Worm (Caenorhabditis elegans): ENCODE data around the gene F09E5.11.

Gene F09E5.11

DNA sequence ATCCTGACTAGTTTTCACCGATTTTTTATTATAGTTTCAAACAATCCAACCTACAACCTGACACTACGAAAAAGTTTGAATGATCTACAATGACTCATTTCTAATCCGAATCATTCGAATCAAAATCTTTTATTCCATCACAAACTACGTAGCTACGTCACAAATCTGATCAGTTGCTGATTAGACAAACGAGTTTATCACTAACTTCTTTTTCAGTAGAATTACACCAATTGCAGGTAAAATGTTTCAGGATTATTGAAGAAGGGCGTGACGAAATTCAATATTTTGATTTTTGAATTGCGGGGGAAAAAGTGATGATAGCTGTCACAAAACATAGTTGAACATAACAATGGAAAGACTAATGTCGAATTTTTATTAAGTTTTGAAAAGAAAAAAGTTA lies 16.4 kb downstream of the F09E5.11 start:
- TF ChIP-seq him-1 (tag; optimal IDR thresholded peaks at IDR 0.05) (no peak), dao-5 (tag; optimal IDR thresholded peaks at IDR 0.05) (no peak), W03F9.2 (tag; optimal IDR thresholded peaks at IDR 0.05) (no peak)

- no peak for TF ChIP-seq dao-5 (tag; optimal IDR thresholded peaks at IDR 0.05)
- peak; percentile 60 for TF ChIP-seq him-1 (tag; optimal IDR thresholded peaks at IDR 0.05)
Observed at ce11 chrII:5340672-5341568, 17.1 kb downstream of the F09E5.11 start.

ce11 chrII:5339547-5339946 lies 18.4 kb downstream of the F09E5.11 start:
- TF ChIP-seq dao-5 (tag; optimal IDR thresholded peaks at IDR 0.05) (no peak), W03F9.2 (tag; optimal IDR thresholded peaks at IDR 0.05) (no peak), him-1 (tag; optimal IDR thresholded peaks at IDR 0.05) (no peak)

- TF ChIP-seq W03F9.2 (tag; optimal IDR thresholded peaks at IDR 0.05), result no peak
- no peak for TF ChIP-seq dao-5 (tag; optimal IDR thresholded peaks at IDR 0.05)
- TF ChIP-seq him-1 (tag; optimal IDR thresholded peaks at IDR 0.05), result no peak
Observed at ce11 chrII:5338301-5338700, 19.7 kb downstream of the F09E5.11 start.

ce11 chrII:5337495-5337840 lies 20.5 kb downstream of the F09E5.11 start:
- no peak for TF ChIP-seq him-1 (tag; optimal IDR thresholded peaks at IDR 0.05)
- no peak for TF ChIP-seq W03F9.2 (tag; optimal IDR thresholded peaks at IDR 0.05)
- no peak for TF ChIP-seq dao-5 (tag; optimal IDR thresholded peaks at IDR 0.05)

DNA sequence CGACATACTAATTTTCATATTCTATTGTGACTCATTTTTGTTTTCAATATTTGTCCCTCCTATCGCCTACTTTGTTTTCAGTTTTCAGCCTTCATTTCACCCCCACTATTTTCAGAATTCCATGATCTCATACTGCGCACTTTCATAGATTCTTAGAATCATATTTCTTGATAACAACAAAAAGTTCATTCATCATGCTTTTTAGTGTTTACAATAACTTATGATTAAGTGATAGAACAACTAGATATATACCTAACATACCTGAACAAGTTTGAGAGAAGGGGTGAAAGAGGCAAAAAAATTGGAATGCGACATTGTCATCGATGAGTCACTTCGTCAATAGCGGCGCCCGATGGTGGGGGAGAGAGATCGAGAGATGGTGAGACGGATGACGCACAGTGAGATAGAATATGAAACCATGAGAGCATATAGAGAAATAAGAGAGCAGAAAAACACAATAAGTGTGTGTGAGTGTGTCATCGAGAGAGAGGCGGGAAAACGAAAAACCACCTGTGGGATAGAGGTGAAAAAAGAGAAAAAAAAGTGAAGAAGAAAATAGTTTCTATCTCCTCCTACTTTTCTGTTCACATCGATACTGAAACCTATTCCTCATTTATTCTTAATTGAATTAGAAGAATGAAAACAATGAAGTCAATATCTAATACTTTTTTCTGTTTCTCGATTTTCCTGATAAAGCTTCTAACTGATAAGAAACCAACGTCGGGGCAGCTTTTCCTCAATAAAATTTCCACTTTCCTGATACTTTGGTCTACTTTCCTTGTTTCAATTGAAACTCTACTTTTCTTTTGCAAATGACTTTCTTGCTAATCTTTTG lies 21.1 kb downstream of the F09E5.11 start:
- TF ChIP-seq W03F9.2 (tag; optimal IDR thresholded peaks at IDR 0.05) (peak; percentile 12), dao-5 (tag; optimal IDR thresholded peaks at IDR 0.05) (no peak), him-1 (tag; optimal IDR thresholded peaks at IDR 0.05) (peak; percentile 40)

ce11 chrII:5336035-5336376 lies 22.0 kb downstream of the F09E5.11 start:
- TF ChIP-seq dao-5 (tag; optimal IDR thresholded peaks at IDR 0.05), result peak; percentile 2
- TF ChIP-seq him-1 (tag; optimal IDR thresholded peaks at IDR 0.05), result peak; percentile 70
- TF ChIP-seq W03F9.2 (tag; optimal IDR thresholded peaks at IDR 0.05), result no peak

- no peak for TF ChIP-seq him-1 (tag; optimal IDR thresholded peaks at IDR 0.05)
- no peak for TF ChIP-seq dao-5 (tag; optimal IDR thresholded peaks at IDR 0.05)
- TF ChIP-seq W03F9.2 (tag; optimal IDR thresholded peaks at IDR 0.05), result no peak
Observed at ce11 chrII:5335370-5336034, 22.5 kb downstream of the F09E5.11 start.

DNA sequence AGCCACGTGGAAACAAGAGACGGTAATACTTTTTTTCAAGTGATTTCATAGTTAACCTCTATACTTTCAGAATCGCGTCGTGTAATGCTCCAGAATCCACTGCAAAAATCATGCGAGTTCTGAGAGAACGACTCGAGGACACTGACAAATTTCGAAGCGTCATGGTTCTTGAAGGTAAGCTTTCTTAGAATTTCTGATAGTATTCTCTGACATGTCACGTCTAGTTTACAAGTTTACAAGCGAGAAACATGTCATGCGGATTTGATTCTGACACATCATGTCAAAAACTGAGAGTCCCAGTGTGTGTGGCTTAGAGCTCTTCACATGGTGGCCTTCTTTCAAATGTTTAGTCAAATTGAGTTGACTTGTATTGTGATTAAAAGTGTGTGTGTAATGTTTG lies 23.4 kb downstream of the F09E5.11 start:
- no peak for TF ChIP-seq him-1 (tag; optimal IDR thresholded peaks at IDR 0.05)
- TF ChIP-seq W03F9.2 (tag; optimal IDR thresholded peaks at IDR 0.05), result no peak
- TF ChIP-seq dao-5 (tag; optimal IDR thresholded peaks at IDR 0.05), result no peak

DNA sequence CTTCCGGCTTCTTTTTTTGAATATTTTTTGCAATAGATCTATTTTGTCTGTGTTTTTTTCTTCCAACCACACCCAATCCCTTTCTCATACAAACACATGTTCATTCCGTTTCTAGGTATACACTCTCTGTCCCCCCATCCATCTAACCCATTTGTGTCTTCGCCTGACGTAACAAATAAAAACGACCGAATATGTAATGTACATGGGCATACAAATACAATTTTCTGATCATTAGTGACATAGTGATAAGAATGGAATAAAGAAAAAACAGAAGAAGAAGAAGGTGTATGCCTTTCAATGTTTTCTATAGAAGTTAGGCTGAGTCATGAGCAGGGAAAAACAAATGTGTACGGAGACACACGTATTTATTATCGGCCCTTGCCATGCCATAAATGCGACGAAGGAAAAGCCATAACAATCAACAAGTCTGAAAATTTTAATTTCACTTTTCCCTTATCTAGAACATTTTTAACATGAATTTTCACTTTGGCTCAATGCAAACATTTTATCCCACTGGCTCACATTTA lies 24.2 kb downstream of the F09E5.11 start:
- TF ChIP-seq W03F9.2 (tag; optimal IDR thresholded peaks at IDR 0.05), result no peak

DNA sequence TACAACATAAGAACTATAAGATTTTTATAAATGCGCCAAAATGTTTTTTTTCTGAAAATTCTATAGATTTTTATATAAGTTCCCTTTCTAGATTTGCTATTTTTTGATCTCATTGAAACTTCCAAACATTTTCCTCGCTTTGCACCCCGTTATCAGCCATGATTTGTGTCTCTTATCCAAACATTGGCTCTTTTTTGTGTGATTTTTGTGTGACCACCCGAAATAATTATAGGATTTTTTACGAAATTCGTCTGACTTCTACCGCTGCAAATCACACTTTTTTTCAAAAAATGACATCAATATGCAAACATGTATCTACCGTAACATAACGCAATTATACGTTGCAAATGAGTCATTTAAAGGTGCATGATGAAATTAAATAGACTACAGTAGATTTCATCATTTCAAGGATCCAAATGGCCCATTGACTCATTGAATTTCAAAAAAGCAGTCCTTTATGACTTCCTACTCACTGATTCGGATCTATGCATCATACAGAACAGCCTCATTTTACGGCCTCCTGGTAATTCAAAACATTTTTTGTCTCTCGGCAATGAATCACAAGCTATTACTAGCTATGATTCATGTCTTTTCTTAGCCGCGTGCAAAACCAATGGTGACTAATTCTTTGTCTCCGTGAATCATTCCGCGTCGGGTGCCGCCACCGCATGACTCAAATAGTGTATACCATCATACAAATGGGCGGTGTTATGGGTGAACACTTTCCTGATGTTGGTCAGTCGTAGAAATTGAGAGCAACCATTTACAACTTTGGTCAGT lies 25.5 kb downstream of the F09E5.11 start:
- TF ChIP-seq W03F9.2 (tag; optimal IDR thresholded peaks at IDR 0.05), result no peak

ce11 chrII:5331677-5332303 lies 26.2 kb downstream of the F09E5.11 start:
- TF ChIP-seq W03F9.2 (tag; optimal IDR thresholded peaks at IDR 0.05) (no peak), him-1 (tag; optimal IDR thresholded peaks at IDR 0.05) (no peak), dao-5 (tag; optimal IDR thresholded peaks at IDR 0.05) (no peak)

ce11 chrII:5330206-5330686 lies 27.7 kb downstream of the F09E5.11 start:
- TF ChIP-seq W03F9.2 (tag; optimal IDR thresholded peaks at IDR 0.05), result peak; percentile 25
- no peak for TF ChIP-seq dao-5 (tag; optimal IDR thresholded peaks at IDR 0.05)
- no peak for TF ChIP-seq him-1 (tag; optimal IDR thresholded peaks at IDR 0.05)
